Fruit fly (Drosophila melanogaster) whole organism, embryonic: ENCODE results near the gene Jhbp12.

ENCODE experiments used
- B-H1 ChIP-seq: fragments of 200-800 bp; sonication (Bioruptor generic); IDR thresholded peaks from 3 replicates; pipeline ENCODE4 v1.3.6; 2022; ENCODE audit warnings: missing biosample characterization, missing genetic modification characterization
- CG10267 ChIP-seq: fragments of 200-800 bp; sonication (Bioruptor generic); optimal IDR thresholded peaks from 2 replicates; lab custom pipeline; 2018; ENCODE audit warnings: missing biosample characterization, mild to moderate bottlenecking, missing genetic modification characterization, moderate library complexity
- CG10321 ChIP-seq: fragments of 200-800 bp; sonication (Bioruptor generic); IDR thresholded peaks from 2 replicates; pipeline ENCODE4 v1.3.6; 2022; ENCODE audit warnings: missing biosample characterization, missing genetic modification characterization
- CG10979 ChIP-seq: fragments of 200-800 bp; sonication (Bioruptor generic); optimal IDR thresholded peaks from 2 replicates; lab custom pipeline; 2018; ENCODE audit warnings: missing biosample characterization, mild to moderate bottlenecking, missing genetic modification characterization, moderate library complexity
- CG12155 ChIP-seq: fragments of 200-800 bp; sonication (Bioruptor generic); optimal IDR thresholded peaks from 3 replicates; lab custom pipeline; 2016; ENCODE audit warnings: missing biosample characterization, missing genetic modification characterization
- CG1233 ChIP-seq: fragments of 200-800 bp; sonication (Bioruptor generic); optimal IDR thresholded peaks from 4 replicates; lab custom pipeline; 2018; ENCODE audit warnings: missing biosample characterization, mild to moderate bottlenecking, missing genetic modification characterization
- CG12659 ChIP-seq: fragments of 200-800 bp; sonication (Bioruptor generic); optimal IDR thresholded peaks from 3 replicates; lab custom pipeline; 2017; ENCODE audit warnings: mild to moderate bottlenecking, missing biosample characterization, missing genetic modification reagents, missing genetic modification characterization
- CG12744 ChIP-seq: fragments of 200-800 bp; sonication (Bioruptor generic); optimal IDR thresholded peaks from 2 replicates; lab custom pipeline; 2016; ENCODE audit warnings: missing biosample characterization, missing genetic modification characterization
- CG13287 ChIP-seq: fragments of 200-800 bp; sonication (Bioruptor generic); IDR thresholded peaks from 2 replicates; pipeline ENCODE4 v1.3.6; 2022; ENCODE audit warnings: missing biosample characterization, missing genetic modification characterization; ENCODE audit not compliant: partially characterized antibody
- CG1647 ChIP-seq: fragments of 200-800 bp; sonication (Bioruptor generic); optimal IDR thresholded peaks from 3 replicates; lab custom pipeline; 2016; ENCODE audit warnings: missing biosample characterization, missing genetic modification characterization
- CG17186 ChIP-seq: fragments of 200-800 bp; sonication (Bioruptor generic); optimal IDR thresholded peaks from 3 replicates; lab custom pipeline; 2017; ENCODE audit warnings: missing biosample characterization, missing genetic modification reagents, missing genetic modification characterization
- CG17912 ChIP-seq: fragments of 200-800 bp; sonication (Bioruptor generic); optimal IDR thresholded peaks from 2 replicates; lab custom pipeline; 2018; ENCODE audit warnings: missing biosample characterization, mild to moderate bottlenecking, missing genetic modification characterization
- CG1792 ChIP-seq: fragments of 200-800 bp; sonication (Bioruptor generic); optimal IDR thresholded peaks from 2 replicates; lab custom pipeline; 2016; ENCODE audit warnings: missing biosample characterization, missing genetic modification characterization
- CG3407 ChIP-seq: fragments of 200-800 bp; sonication (Bioruptor generic); optimal IDR thresholded peaks from 2 replicates; lab custom pipeline; 2018; ENCODE audit warnings: missing biosample characterization, mild to moderate bottlenecking, missing genetic modification characterization
- CG8281 ChIP-seq: fragments of 200-800 bp; sonication (Bioruptor generic); optimal IDR thresholded peaks from 2 replicates; lab custom pipeline; 2018; ENCODE audit warnings: missing biosample characterization, mild to moderate bottlenecking, missing genetic modification characterization, moderate library complexity
- CG8944 ChIP-seq: fragments of 200-800 bp; sonication (Bioruptor generic); optimal IDR thresholded peaks from 3 replicates; lab custom pipeline; 2016; ENCODE audit warnings: missing biosample characterization, missing genetic modification characterization
- Chrac-16 ChIP-seq: fragments of 200-800 bp; sonication (Bioruptor generic); optimal IDR thresholded peaks from 3 replicates; lab custom pipeline; 2016; ENCODE audit warnings: missing biosample characterization, missing genetic modification characterization
- D19B ChIP-seq: fragments of 200-800 bp; sonication (Bioruptor generic); optimal IDR thresholded peaks from 2 replicates; lab custom pipeline; 2017; ENCODE audit warnings: missing biosample characterization, mild to moderate bottlenecking, missing genetic modification characterization
- Dek ChIP-seq: fragments of 200-800 bp; sonication (Bioruptor generic); optimal IDR thresholded peaks from 3 replicates; lab custom pipeline; 2019; ENCODE audit warnings: missing biosample characterization, mild to moderate bottlenecking, missing genetic modification characterization, moderate library complexity
- HLH4C ChIP-seq: fragments of 200-800 bp; sonication (Bioruptor generic); IDR thresholded peaks from 3 replicates; pipeline ENCODE4 v1.3.6; 2022; ENCODE audit warnings: missing biosample characterization, missing genetic modification characterization; ENCODE audit not compliant: partially characterized antibody
- Hr3 ChIP-seq: fragments of 200-800 bp; sonication (Bioruptor generic); optimal IDR thresholded peaks from 3 replicates; lab custom pipeline; 2016; ENCODE audit warnings: missing biosample characterization, missing genetic modification characterization
- Poxn ChIP-seq: fragments of 200-800 bp; sonication (Bioruptor generic); IDR thresholded peaks from 2 replicates; pipeline ENCODE4 v1.3.6; 2022; ENCODE audit warnings: missing biosample characterization, missing genetic modification characterization
- Rx ChIP-seq: fragments of 200-800 bp; sonication (Bioruptor generic); IDR thresholded peaks from 2 replicates; pipeline ENCODE4 v1.3.6; 2022; ENCODE audit warnings: missing biosample characterization, missing genetic modification characterization
- Sin3A ChIP-seq: fragments of >200 bp; optimal IDR thresholded peaks from 2 replicates; lab custom pipeline; 2018
- Six4 ChIP-seq: fragments of 200-800 bp; sonication (Bioruptor generic); optimal IDR thresholded peaks from 2 replicates; lab custom pipeline; 2016; ENCODE audit warnings: missing biosample characterization, missing genetic modification characterization
- abd-A ChIP-seq: fragments of 200-800 bp; sonication (Bioruptor generic); optimal IDR thresholded peaks from 3 replicates; lab custom pipeline; 2019; ENCODE audit warnings: missing biosample characterization, mild to moderate bottlenecking, missing genetic modification characterization, moderate library complexity
- aop ChIP-seq: fragments of 200-800 bp; sonication (Bioruptor generic); IDR thresholded peaks from 2 replicates; pipeline ENCODE4 v1.3.6; 2022; ENCODE audit warnings: missing biosample characterization, missing genetic modification characterization
- ato ChIP-seq: fragments of 200-800 bp; sonication (Bioruptor generic); IDR thresholded peaks from 2 replicates; pipeline ENCODE4 v1.3.6; 2022; ENCODE audit warnings: missing biosample characterization, missing genetic modification characterization; ENCODE audit not compliant: partially characterized antibody
- bcd ChIP-seq: fragments of 200-800 bp; sonication (Bioruptor generic); optimal IDR thresholded peaks from 2 replicates; lab custom pipeline; 2017; ENCODE audit warnings: missing biosample characterization, mild to moderate bottlenecking, missing genetic modification characterization
- bigmax ChIP-seq: fragments of 200-800 bp; sonication (Bioruptor generic); optimal IDR thresholded peaks from 2 replicates; lab custom pipeline; 2018; ENCODE audit warnings: missing biosample characterization, mild to moderate bottlenecking, missing genetic modification characterization
- cad ChIP-seq: fragments of >200 bp; optimal IDR thresholded peaks from 2 replicates; lab custom pipeline; 2017; ENCODE audit warnings: missing biosample characterization, missing genetic modification characterization
- cato ChIP-seq: fragments of 200-800 bp; sonication (Bioruptor generic); optimal IDR thresholded peaks from 2 replicates; lab custom pipeline; 2016; ENCODE audit warnings: missing biosample characterization, missing genetic modification characterization, borderline replicate concordance
- corto ChIP-seq: fragments of 200-800 bp; sonication (Bioruptor generic); optimal IDR thresholded peaks from 2 replicates; lab custom pipeline; 2016; ENCODE audit warnings: missing biosample characterization, mild to moderate bottlenecking, missing genetic modification characterization, moderate library complexity
- da ChIP-seq: fragments of 200-800 bp; sonication (Bioruptor generic); optimal IDR thresholded peaks from 2 replicates; lab custom pipeline; 2016; ENCODE audit warnings: missing biosample characterization, missing genetic modification characterization
- dm ChIP-seq: fragments of 200-800 bp; sonication (Bioruptor generic); optimal IDR thresholded peaks from 3 replicates; lab custom pipeline; 2016; ENCODE audit warnings: missing biosample characterization, missing genetic modification characterization
- dmrt99B ChIP-seq: fragments of 200-800 bp; sonication (Bioruptor generic); optimal IDR thresholded peaks from 2 replicates; lab custom pipeline; 2018; ENCODE audit warnings: missing biosample characterization, mild to moderate bottlenecking, missing genetic modification characterization, moderate library complexity
- ems ChIP-seq: fragments of 200-800 bp; sonication (Bioruptor generic); optimal IDR thresholded peaks from 3 replicates; lab custom pipeline; 2016; ENCODE audit warnings: missing biosample characterization, missing genetic modification characterization
- gsb-n ChIP-seq: fragments of 200-800 bp; sonication (Bioruptor generic); optimal IDR thresholded peaks from 3 replicates; lab custom pipeline; 2018; ENCODE audit warnings: missing biosample characterization, mild to moderate bottlenecking, missing genetic modification characterization
- her ChIP-seq: fragments of 200-800 bp; sonication (Bioruptor generic); optimal IDR thresholded peaks from 2 replicates; lab custom pipeline; 2016; ENCODE audit warnings: missing biosample characterization, missing genetic modification characterization
- hth ChIP-seq: fragments of >200 bp; optimal IDR thresholded peaks from 2 replicates; lab custom pipeline; 2017; ENCODE audit warnings: inconsistent platforms
- inv ChIP-seq: fragments of 200-800 bp; sonication (Bioruptor generic); IDR thresholded peaks from 2 replicates; pipeline ENCODE4 v1.3.6; 2022; ENCODE audit warnings: missing biosample characterization, missing genetic modification characterization; ENCODE audit not compliant: partially characterized antibody
- klu ChIP-seq: fragments of 200-800 bp; sonication (Bioruptor generic); IDR thresholded peaks from 2 replicates; pipeline ENCODE4 v1.3.6; 2022; ENCODE audit warnings: missing biosample characterization, missing genetic modification characterization
- knrl ChIP-seq: fragments of 200-800 bp; sonication (Bioruptor generic); IDR thresholded peaks from 3 replicates; pipeline ENCODE4 v1.3.6; 2022; ENCODE audit warnings: missing biosample characterization, missing genetic modification characterization; ENCODE audit not compliant: partially characterized antibody
- lilli ChIP-seq: fragments of 200-800 bp; sonication (Bioruptor generic); optimal IDR thresholded peaks from 3 replicates; lab custom pipeline; 2016; ENCODE audit warnings: missing biosample characterization, missing genetic modification characterization
- lov ChIP-seq, 2 experiments: fragments of 200-800 bp in 1 of 2; fragments of >200 bp in 1 of 2; sonication (Bioruptor generic) in 1 of 2; IDR thresholded peaks in 1 of 2; optimal IDR thresholded peaks in 1 of 2; 2 replicates in 1 of 2; 3 replicates in 1 of 2; pipeline versions ENCODE4 v1.3.6 to Lab custom; 2017 to 2022; ENCODE audit warnings: missing biosample characterization in 1 of 2, missing genetic modification characterization in 1 of 2
- luna ChIP-seq: fragments of 200-800 bp; sonication (Bioruptor generic); optimal IDR thresholded peaks from 2 replicates; lab custom pipeline; 2016; ENCODE audit warnings: missing biosample characterization, missing genetic modification characterization
- ro ChIP-seq: fragments of 200-800 bp; sonication (Bioruptor generic); IDR thresholded peaks from 2 replicates; pipeline ENCODE4 v1.3.6; 2022; ENCODE audit warnings: missing biosample characterization, missing genetic modification characterization
- seq ChIP-seq: fragments of 200-800 bp; sonication (Bioruptor generic); IDR thresholded peaks from 2 replicates; pipeline ENCODE4 v1.3.6; 2022; ENCODE audit warnings: missing biosample characterization, missing genetic modification characterization
- sisA ChIP-seq: fragments of 200-800 bp; sonication (Bioruptor generic); IDR thresholded peaks from 2 replicates; pipeline ENCODE4 v1.3.6; 2022; ENCODE audit warnings: missing biosample characterization, missing genetic modification characterization
- wor ChIP-seq: fragments of 200-800 bp; sonication (Bioruptor generic); IDR thresholded peaks from 2 replicates; pipeline ENCODE4 v1.3.6; 2022; ENCODE audit warnings: missing biosample characterization, missing genetic modification characterization
- yki ChIP-seq: fragments of >200 bp; optimal IDR thresholded peaks from 3 replicates; lab custom pipeline; 2018

Gene Jhbp12

dm6 chr3R:24543033-24543675 lies 18.6 kb downstream of the Jhbp12 start (continued):
- no peak for TF ChIP-seq cad (GFP tag; lab: Kevin White, UChicago)
- peak; percentile 67 for TF ChIP-seq D19B (GFP tag; lab: Kevin White, UChicago)
- TF ChIP-seq Rx (GFP tag; lab: Robert Waterston, UW): peak; percentile 84
- TF ChIP-seq Poxn (GFP tag; lab: Robert Waterston, UW): peak; percentile 73
- TF ChIP-seq HLH4C: no peak
- TF ChIP-seq ems (GFP tag; lab: Kevin White, UChicago): peak; percentile 91
- TF ChIP-seq CG1647 (GFP tag; lab: Kevin White, UChicago): peak; percentile 86
- peak; percentile 92 for TF ChIP-seq CG12744 (GFP tag; lab: Kevin White, UChicago)
- TF ChIP-seq CG17912 (GFP tag; lab: Kevin White, UChicago): peak; percentile 91
- peak; percentile 93 for TF ChIP-seq Dek (tag; lab: Kevin White, UChicago)
- peak; percentile 92 for TF ChIP-seq CG12155
- TF ChIP-seq cato (GFP tag; lab: Kevin White, UChicago): peak; percentile 75
- TF ChIP-seq CG12659 (GFP tag; lab: Kevin White, UChicago): peak; percentile 97
- peak; percentile 72 for TF ChIP-seq CG1792 (GFP tag; lab: Kevin White, UChicago)
- TF ChIP-seq da (GFP tag; lab: Kevin White, UChicago): peak; percentile 78
- peak; percentile 66 for TF ChIP-seq CG10979
- TF ChIP-seq dmrt99B (tag; lab: Kevin White, UChicago): peak; percentile 95
- peak; percentile 94 for TF ChIP-seq B-H1 (GFP tag; lab: Robert Waterston, UW)
- no peak for TF ChIP-seq lov (optimal IDR thresholded peaks at IDR 0.05; lab: Kevin White, UChicago)
- TF ChIP-seq lov (GFP tag; IDR thresholded peaks at IDR 0.05; lab: Robert Waterston, UW): peak; percentile 93
- peak; percentile 63 for TF ChIP-seq CG8281 (tag; lab: Kevin White, UChicago)
- TF ChIP-seq abd-A (tag; lab: Kevin White, UChicago): no peak
- peak; percentile 85 for TF ChIP-seq aop (GFP tag; lab: Robert Waterston, UW)
- TF ChIP-seq her (GFP tag; lab: Kevin White, UChicago): peak; percentile 73
- peak; percentile 83 for TF ChIP-seq Six4 (GFP tag; lab: Kevin White, UChicago)
- no peak for TF ChIP-seq bigmax (GFP tag; lab: Kevin White, UChicago)
- TF ChIP-seq Chrac-16 (GFP tag; lab: Kevin White, UChicago): peak; percentile 91
- TF ChIP-seq hth (lab: Kevin White, UChicago): no peak
- peak; percentile 74 for TF ChIP-seq wor
- TF ChIP-seq klu (GFP tag; lab: Robert Waterston, UW): peak; percentile 88
- peak; percentile 71 for TF ChIP-seq ro
- TF ChIP-seq CG8944 (GFP tag; lab: Kevin White, UChicago): peak; percentile 71
- no peak for TF ChIP-seq yki (lab: Kevin White, UChicago)
- peak; percentile 89 for TF ChIP-seq CG1233 (GFP tag; lab: Kevin White, UChicago)
- no peak for TF ChIP-seq gsb-n (tag; lab: Kevin White, UChicago)
- TF ChIP-seq sisA (GFP tag; lab: Robert Waterston, UW): peak; percentile 95
- TF ChIP-seq knrl: no peak
- peak; percentile 88 for TF ChIP-seq luna (GFP tag; lab: Kevin White, UChicago)
- TF ChIP-seq bcd (GFP tag; lab: Kevin White, UChicago): peak; percentile 92
- no peak for TF ChIP-seq inv (GFP tag; lab: Robert Waterston, UW)
- TF ChIP-seq Sin3A (lab: Kevin White, UChicago): no peak
- peak; percentile 72 for TF ChIP-seq CG10267 (tag; lab: Kevin White, UChicago)
- TF ChIP-seq lilli (GFP tag; lab: Kevin White, UChicago): peak; percentile 98
- no peak for TF ChIP-seq CG13287 (GFP tag; lab: Robert Waterston, UW)
- no peak for TF ChIP-seq CG17186 (GFP tag; lab: Kevin White, UChicago)
- TF ChIP-seq dm (GFP tag; lab: Kevin White, UChicago): peak; percentile 48
- TF ChIP-seq CG10321 (GFP tag; lab: Robert Waterston, UW): peak; percentile 79
- peak; percentile 87 for TF ChIP-seq Hr3 (GFP tag; lab: Kevin White, UChicago)
- TF ChIP-seq seq (GFP tag; lab: Robert Waterston, UW): peak; percentile 96
- peak; percentile 69 for TF ChIP-seq CG3407 (GFP tag; lab: Kevin White, UChicago)
- no peak for TF ChIP-seq ato
- peak; percentile 60 for TF ChIP-seq corto (GFP tag; lab: Kevin White, UChicago)
